Worm (Caenorhabditis elegans) whole organism, early embryonic: ENCODE data around the gene gei-3.

Experiments used
- B0310.2 ChIP-seq: sonication (generic microtip); optimal IDR thresholded peaks from 2 replicates; lab custom pipeline; 2016; ENCODE audit warnings: mild to moderate bottlenecking, missing genetic modification characterization, missing compliant biosample characterization
- F13C5.2 ChIP-seq: sonication (generic microtip); optimal IDR thresholded peaks from 2 replicates; lab custom pipeline; 2017; ENCODE audit warnings: mild to moderate bottlenecking, missing genetic modification characterization, inconsistent platforms, missing compliant biosample characterization
- aly-1 ChIP-seq: sonication (generic microtip); optimal IDR thresholded peaks from 2 replicates; lab custom pipeline; 2016; ENCODE audit warnings: missing genetic modification characterization, missing compliant biosample characterization
- ama-1 ChIP-seq: fragments of 150-350 bp; optimal IDR thresholded peaks from 2 replicates; lab custom pipeline; 2014
- ceh-13 ChIP-seq: fragments of 200-800 bp; sonication (Bioruptor generic); optimal IDR thresholded peaks from 2 replicates; lab custom pipeline; 2018; ENCODE audit warnings: mild to moderate bottlenecking, missing genetic modification characterization, missing compliant biosample characterization
- ceh-36 ChIP-seq: sonication (generic microtip); optimal IDR thresholded peaks from 2 replicates; lab custom pipeline; 2016; ENCODE audit warnings: missing genetic modification characterization, inconsistent platforms, missing compliant biosample characterization
- ets-7 ChIP-seq: sonication (generic microtip); optimal IDR thresholded peaks from 2 replicates; lab custom pipeline; 2016; ENCODE audit warnings: missing genotype, missing genetic modification characterization, missing compliant biosample characterization
- flt-1 ChIP-seq: fragments of 200-800 bp; sonication (Bioruptor generic); IDR thresholded peaks from 2 replicates; pipeline ENCODE4 v1.3.6; 2022; ENCODE audit warnings: missing genetic modification characterization, missing compliant biosample characterization
- hmbx-1 ChIP-seq: sonication (generic microtip); optimal IDR thresholded peaks from 2 replicates; lab custom pipeline; 2016; ENCODE audit warnings: mild to moderate bottlenecking, missing genetic modification characterization, missing compliant biosample characterization
- hmg-4 ChIP-seq: fragments of 200-800 bp; sonication (Bioruptor generic); optimal IDR thresholded peaks from 2 replicates; lab custom pipeline; 2018; ENCODE audit warnings: mild to moderate bottlenecking, missing genetic modification characterization, missing compliant biosample characterization
- hnd-1 ChIP-seq: sonication (generic microtip); optimal IDR thresholded peaks from 2 replicates; lab custom pipeline; 2016; ENCODE audit warnings: missing genetic modification characterization, missing compliant biosample characterization
- pes-1 ChIP-seq: fragments of 200-800 bp; sonication (Bioruptor generic); IDR thresholded peaks from 2 replicates; pipeline ENCODE4 v1.3.6; 2022; ENCODE audit warnings: missing genetic modification reagents, missing genetic modification characterization, missing compliant biosample characterization
- scrt-1 ChIP-seq: fragments of 200-800 bp; sonication (Bioruptor generic); IDR thresholded peaks from 2 replicates; pipeline ENCODE4 v1.3.6; 2022; ENCODE audit warnings: missing genetic modification characterization, missing compliant biosample characterization
- sea-1 ChIP-seq: fragments of 200-800 bp; sonication (Bioruptor generic); conservative IDR thresholded peaks from 2 replicates; pipeline ENCODE4 v1.3.6; 2022; ENCODE audit warnings: missing genetic modification characterization, missing compliant biosample characterization
- tbx-11 ChIP-seq: fragments of 200-800 bp; sonication (Bioruptor generic); IDR thresholded peaks from 2 replicates; pipeline ENCODE4 v1.3.6; 2022; ENCODE audit warnings: missing genetic modification characterization, missing compliant biosample characterization
- tbx-37 ChIP-seq: fragments of 200-800 bp; sonication (Bioruptor generic); conservative IDR thresholded peaks from 2 replicates; pipeline ENCODE4 v1.3.6; 2022; ENCODE audit warnings: missing genetic modification reagents, missing genetic modification characterization, missing compliant biosample characterization
- tra-4 ChIP-seq: sonication (generic microtip); optimal IDR thresholded peaks from 2 replicates; lab custom pipeline; 2017; ENCODE audit warnings: missing genetic modification characterization, missing compliant biosample characterization

gei-3 gene

DNA sequence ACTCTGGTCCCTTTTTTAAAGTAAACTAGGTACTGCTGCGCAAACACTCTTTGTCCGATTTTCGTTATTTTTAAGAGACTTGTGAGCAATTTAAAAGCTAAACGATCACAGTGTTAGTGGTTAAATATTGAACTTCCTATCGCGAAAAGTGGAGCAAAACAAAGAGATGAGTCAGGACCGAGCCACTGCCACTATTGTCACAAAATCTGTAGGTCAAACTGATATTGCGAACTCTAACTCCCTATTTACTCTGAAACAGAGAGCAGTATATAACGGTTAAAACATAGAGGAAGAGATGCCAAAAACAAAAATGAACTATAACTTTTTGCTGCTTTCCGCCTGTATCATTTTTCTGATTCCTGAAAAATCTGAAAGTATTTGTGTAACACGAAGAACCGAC lies 20.9 kb downstream of the gei-3 start, which contains the start of gene abf-5:
abf-5 (plus strand) TSS at position 301 of the 400 bp plus-strand sequence.
- no peak for TF ChIP-seq B0310.2

DNA sequence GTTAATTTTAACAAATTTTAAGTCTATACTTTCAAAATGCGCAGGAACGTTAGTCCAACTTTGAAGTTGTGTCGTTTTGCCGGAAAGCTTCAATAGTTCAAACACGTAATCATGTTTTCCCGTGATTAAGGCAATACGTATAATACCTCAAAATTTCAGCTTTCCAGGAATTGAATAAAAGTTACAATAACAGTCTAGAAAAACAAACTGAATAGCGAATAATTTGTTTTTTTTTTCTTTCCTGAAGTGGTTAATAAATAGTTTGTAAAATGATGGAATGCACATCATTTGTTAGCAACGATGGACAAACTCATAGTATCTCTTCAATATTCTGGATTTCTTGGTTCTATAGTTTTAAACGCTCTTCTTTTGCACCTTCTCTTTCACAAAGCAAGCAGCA lies 23.4 kb downstream of the gei-3 start, which contains the start of gene str-123:
str-123 (plus strand) TSS at position 301 of the 400 bp plus-strand sequence.
- TF ChIP-seq pes-1 (GFP tag; lab: Robert Waterston, UW) = no peak
- no peak for TF ChIP-seq ceh-36 (tag; lab: Kevin White, UChicago)
- no peak for TF ChIP-seq sea-1
- no peak for TF ChIP-seq hnd-1 (tag; lab: Kevin White, UChicago)
- no peak for TF ChIP-seq tbx-11 (GFP tag; lab: Robert Waterston, UW)
- TF ChIP-seq tra-4 (tag; lab: Kevin White, UChicago) = no peak
- no peak for TF ChIP-seq ceh-13 (GFP tag; lab: Kevin White, UChicago)
- TF ChIP-seq aly-1 (tag; lab: Kevin White, UChicago) = no peak
- no peak for TF ChIP-seq hmbx-1 (tag; lab: Kevin White, UChicago)
- TF ChIP-seq tbx-37 (GFP tag; lab: Robert Waterston, UW) = no peak
- no peak for TF ChIP-seq F13C5.2
- no peak for TF ChIP-seq ama-1
- TF ChIP-seq scrt-1 (GFP tag; lab: Robert Waterston, UW) = no peak
- no peak for TF ChIP-seq ets-7 (tag; lab: Kevin White, UChicago)
- TF ChIP-seq flt-1 = no peak
- no peak for TF ChIP-seq B0310.2

DNA sequence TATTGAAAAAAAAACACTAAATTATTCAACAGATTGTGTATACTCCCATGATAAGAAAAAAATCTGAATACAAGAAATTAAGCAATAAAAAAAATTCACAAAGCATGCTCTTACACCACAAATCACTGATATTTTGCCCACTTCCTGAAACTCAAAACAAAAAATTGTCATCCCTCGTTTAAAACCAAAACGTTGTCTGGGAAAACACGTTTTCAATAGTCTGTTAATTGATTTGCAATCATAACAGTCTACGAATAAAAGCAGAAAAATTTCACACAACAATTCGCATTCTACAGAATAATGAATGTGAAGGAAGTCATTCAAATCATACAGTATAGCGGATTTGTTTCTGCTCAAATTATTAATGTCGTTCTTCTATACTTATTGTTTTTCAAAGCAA lies 25.8 kb downstream of the gei-3 start, which contains the start of gene str-124:
str-124 (plus strand) TSS at position 301 of the 400 bp plus-strand sequence.
- TF ChIP-seq pes-1 (GFP tag; lab: Robert Waterston, UW) (no peak), tbx-11 (GFP tag; lab: Robert Waterston, UW) (no peak), scrt-1 (GFP tag; lab: Robert Waterston, UW) (no peak), flt-1 (no peak), tra-4 (tag; lab: Kevin White, UChicago) (no peak), ama-1 (no peak), aly-1 (tag; lab: Kevin White, UChicago) (no peak), hmbx-1 (tag; lab: Kevin White, UChicago) (no peak), ceh-13 (GFP tag; lab: Kevin White, UChicago) (no peak), tbx-37 (GFP tag; lab: Robert Waterston, UW) (no peak), ceh-36 (tag; lab: Kevin White, UChicago) (no peak), sea-1 (no peak), hnd-1 (tag; lab: Kevin White, UChicago) (no peak), F13C5.2 (no peak)

DNA sequence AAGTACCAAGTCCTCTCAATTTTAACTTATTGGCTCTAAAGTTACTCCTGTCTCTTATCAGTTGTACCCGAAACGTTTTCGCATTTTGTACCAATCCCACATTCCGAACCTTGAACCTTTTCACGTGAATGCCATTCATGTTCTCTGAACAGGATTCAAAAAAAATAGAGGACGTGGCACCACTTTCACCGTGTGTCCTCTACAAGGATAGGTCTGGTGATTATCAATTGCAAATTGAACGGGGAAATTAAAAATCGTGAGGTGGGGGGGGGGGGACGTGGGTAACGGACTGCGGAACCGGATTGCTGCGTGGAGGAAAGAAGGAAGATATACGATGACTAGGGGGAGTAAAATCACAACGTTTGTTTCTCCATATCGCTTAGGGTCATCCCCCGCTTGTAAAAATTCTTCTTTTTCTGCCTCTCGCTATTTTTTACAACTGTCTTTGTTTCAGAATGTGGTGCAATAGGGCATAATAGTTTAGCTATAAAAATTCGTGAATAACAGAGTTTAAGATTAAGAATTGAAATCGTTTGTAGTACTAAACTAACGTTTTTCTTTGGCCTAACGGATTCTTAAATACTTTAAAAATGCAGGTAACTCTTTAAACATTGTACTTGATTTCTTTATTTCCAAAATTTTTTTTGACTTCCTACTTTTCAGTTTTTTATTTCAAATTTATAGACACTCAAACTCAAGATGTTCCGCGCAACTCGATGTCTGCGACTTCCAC lies 31.6 kb downstream of the gei-3 start, which contains the start of gene alh-13:
alh-13 (plus strand) TSS at position 683 of the 733 bp plus-strand sequence.
- TF ChIP-seq tbx-11 (GFP tag; lab: Robert Waterston, UW) (no peak), F13C5.2 (no peak), hmbx-1 (tag; lab: Kevin White, UChicago) (no peak), pes-1 (GFP tag; lab: Robert Waterston, UW) (no peak), hmg-4 (GFP tag; lab: Kevin White, UChicago) (no peak), aly-1 (tag; lab: Kevin White, UChicago) (no peak), ets-7 (tag; lab: Kevin White, UChicago) (no peak), tra-4 (tag; lab: Kevin White, UChicago) (no peak), hnd-1 (tag; lab: Kevin White, UChicago) (no peak), scrt-1 (GFP tag; lab: Robert Waterston, UW) (no peak)

DNA sequence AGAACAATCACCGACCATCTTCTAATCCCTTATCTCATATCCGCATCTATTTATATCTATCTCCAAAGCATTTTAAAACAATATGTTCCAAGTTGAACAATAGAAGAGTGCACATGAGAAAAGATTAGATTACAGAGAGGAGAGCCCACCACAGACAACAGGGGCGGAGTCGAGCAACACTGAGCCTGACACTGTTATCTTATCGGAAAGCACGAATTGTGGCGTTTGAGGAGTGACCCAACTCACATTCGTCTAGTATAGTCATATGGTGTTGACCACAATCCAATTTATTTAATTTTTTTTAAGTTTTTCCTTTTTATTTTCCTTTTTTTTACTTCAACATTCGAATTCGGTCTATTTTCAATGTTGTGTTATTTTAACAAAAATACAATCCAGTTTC lies 32.8 kb downstream of the gei-3 start:
- no peak for TF ChIP-seq B0310.2
- TF ChIP-seq ceh-36 (tag; lab: Kevin White, UChicago) = no peak
- no peak for TF ChIP-seq hmg-4 (GFP tag; lab: Kevin White, UChicago)
- TF ChIP-seq F13C5.2 = no peak
- no peak for TF ChIP-seq sea-1
- no peak for TF ChIP-seq ama-1
- no peak for TF ChIP-seq flt-1
- TF ChIP-seq hmbx-1 (tag; lab: Kevin White, UChicago) = no peak
- no peak for TF ChIP-seq tbx-11 (GFP tag; lab: Robert Waterston, UW)
- TF ChIP-seq aly-1 (tag; lab: Kevin White, UChicago) = no peak
- TF ChIP-seq scrt-1 (GFP tag; lab: Robert Waterston, UW) = no peak
- no peak for TF ChIP-seq pes-1 (GFP tag; lab: Robert Waterston, UW)
- no peak for TF ChIP-seq tbx-37 (GFP tag; lab: Robert Waterston, UW)
- no peak for TF ChIP-seq ceh-13 (GFP tag; lab: Kevin White, UChicago)
- no peak for TF ChIP-seq tra-4 (tag; lab: Kevin White, UChicago)
- TF ChIP-seq ets-7 (tag; lab: Kevin White, UChicago) = no peak
- TF ChIP-seq hnd-1 (tag; lab: Kevin White, UChicago) = no peak

DNA sequence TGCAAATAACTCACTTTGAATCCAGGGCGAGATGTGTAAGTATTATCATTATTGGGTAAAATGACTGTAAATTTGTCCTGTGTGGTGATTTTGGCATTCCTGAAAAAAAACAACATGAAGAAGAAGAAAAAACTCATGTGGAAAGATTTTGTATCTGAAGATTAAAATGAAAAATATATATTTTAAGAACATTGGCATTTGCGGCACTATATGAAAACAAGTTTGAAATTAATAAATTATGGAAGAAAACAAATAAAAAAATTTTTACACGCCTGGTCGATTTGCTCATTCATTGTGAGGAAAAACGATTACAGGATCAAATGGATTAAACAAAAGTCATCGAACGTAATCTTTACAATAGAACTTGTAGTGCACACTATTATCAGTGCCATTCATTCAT lies 43.7 kb downstream of the gei-3 start, which contains the start of gene ilc-17.1:
ilc-17.1 (minus strand) TSS at position 101 of the 400 bp plus-strand sequence.
- TF ChIP-seq tbx-37 (GFP tag; lab: Robert Waterston, UW) (no peak), tbx-11 (GFP tag; lab: Robert Waterston, UW) (no peak), flt-1 (no peak), hmg-4 (GFP tag; lab: Kevin White, UChicago) (no peak)

DNA sequence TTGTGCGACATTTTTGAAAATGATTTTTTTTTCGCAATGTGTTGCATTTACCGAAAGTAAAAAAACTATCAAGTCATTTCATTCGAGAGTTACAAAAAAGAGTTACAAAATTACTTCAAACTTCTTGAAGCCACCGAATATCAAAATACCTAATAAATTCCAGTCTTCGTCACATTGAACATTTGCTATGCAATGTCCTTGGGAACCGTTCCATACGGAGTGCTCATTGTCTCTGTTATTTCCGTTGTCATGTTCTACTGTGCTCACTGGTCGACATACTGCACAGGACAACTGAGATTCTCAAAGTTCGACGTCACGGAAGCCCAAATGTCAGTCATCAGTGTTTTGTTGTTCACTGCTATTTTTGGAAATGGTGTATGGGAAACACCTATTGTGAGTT lies 49.4 kb downstream of the gei-3 start:
- TF ChIP-seq scrt-1 (GFP tag; lab: Robert Waterston, UW) (no peak), hnd-1 (tag; lab: Kevin White, UChicago) (no peak), aly-1 (tag; lab: Kevin White, UChicago) (no peak), tra-4 (tag; lab: Kevin White, UChicago) (no peak), tbx-37 (GFP tag; lab: Robert Waterston, UW) (no peak), tbx-11 (GFP tag; lab: Robert Waterston, UW) (no peak), B0310.2 (no peak), ceh-36 (tag; lab: Kevin White, UChicago) (no peak), sea-1 (no peak), pes-1 (GFP tag; lab: Robert Waterston, UW) (no peak), F13C5.2 (no peak), hmbx-1 (tag; lab: Kevin White, UChicago) (no peak), ama-1 (no peak), ets-7 (tag; lab: Kevin White, UChicago) (no peak), flt-1 (no peak), ceh-13 (GFP tag; lab: Kevin White, UChicago) (no peak), hmg-4 (GFP tag; lab: Kevin White, UChicago) (no peak)
